Fruit fly (Drosophila melanogaster) whole organism, prepupa: Measurements from ENCODE around the gene CG5421.

Experiments used
- Blimp-1 ChIP-seq: fragments of 200-800 bp; sonication (Bioruptor generic); optimal IDR thresholded peaks from 3 replicates; lab custom pipeline; 2017; ENCODE audit warnings: missing biosample characterization, missing genetic modification characterization, mild to moderate bottlenecking, moderate library complexity, missing genetic modification reagents
- CG10669 ChIP-seq: fragments of 200-800 bp; sonication (Bioruptor generic); optimal IDR thresholded peaks from 3 replicates; lab custom pipeline; 2018; ENCODE audit warnings: missing biosample characterization, mild to moderate bottlenecking, missing genetic modification characterization, moderate library complexity
- CG1621 ChIP-seq: fragments of 200-800 bp; sonication (Bioruptor generic); optimal IDR thresholded peaks from 3 replicates; lab custom pipeline; 2018; ENCODE audit warnings: missing biosample characterization, mild to moderate bottlenecking, missing genetic modification characterization
- CG16779 ChIP-seq: fragments of 200-800 bp; sonication (Bioruptor generic); optimal IDR thresholded peaks from 3 replicates; lab custom pipeline; 2017; ENCODE audit warnings: missing biosample characterization, mild to moderate bottlenecking, missing genetic modification characterization
- CG31627 ChIP-seq: fragments of 200-800 bp; sonication (Bioruptor generic); optimal IDR thresholded peaks from 3 replicates; lab custom pipeline; 2016; ENCODE audit warnings: missing biosample characterization, missing genetic modification characterization
- CG32006 ChIP-seq: fragments of 200-800 bp; sonication (Bioruptor generic); optimal IDR thresholded peaks from 3 replicates; lab custom pipeline; 2017; ENCODE audit warnings: missing biosample characterization, mild to moderate bottlenecking, missing genetic modification characterization
- CG4318 ChIP-seq: fragments of 200-800 bp; sonication (Bioruptor generic); optimal IDR thresholded peaks from 3 replicates; lab custom pipeline; 2017; ENCODE audit warnings: missing biosample characterization, mild to moderate bottlenecking, missing genetic modification characterization
- CG6163 ChIP-seq: fragments of 200-800 bp; sonication (Bioruptor generic); IDR thresholded peaks from 3 replicates; pipeline ENCODE4 v1.3.6; 2022; ENCODE audit warnings: missing biosample characterization, missing genetic modification characterization
- CG6276 ChIP-seq: fragments of 200-800 bp; sonication (Bioruptor generic); optimal IDR thresholded peaks from 2 replicates; lab custom pipeline; 2017; ENCODE audit warnings: missing biosample characterization, mild to moderate bottlenecking, missing genetic modification characterization
- CG6808 ChIP-seq: fragments of 200-800 bp; sonication (Bioruptor generic); optimal IDR thresholded peaks from 3 replicates; lab custom pipeline; 2017; ENCODE audit warnings: missing biosample characterization, missing genetic modification characterization, mild to moderate bottlenecking, moderate library complexity, missing genetic modification reagents
- CG6854 ChIP-seq: fragments of 200-800 bp; sonication (Bioruptor generic); optimal IDR thresholded peaks from 2 replicates; lab custom pipeline; 2017; ENCODE audit warnings: missing biosample characterization, mild to moderate bottlenecking, missing genetic modification characterization
- CG7368 ChIP-seq: fragments of 200-800 bp; sonication (Bioruptor generic); optimal IDR thresholded peaks from 3 replicates; lab custom pipeline; 2016; ENCODE audit warnings: missing biosample characterization, missing genetic modification characterization
- CG9139 ChIP-seq: fragments of 200-800 bp; sonication (Bioruptor generic); optimal IDR thresholded peaks from 3 replicates; lab custom pipeline; 2017; ENCODE audit warnings: missing biosample characterization, mild to moderate bottlenecking, missing genetic modification characterization
- Eip75B ChIP-seq: fragments of 200-800 bp; sonication (Bioruptor generic); optimal IDR thresholded peaks from 3 replicates; lab custom pipeline; 2016; ENCODE audit warnings: missing biosample characterization, missing genetic modification characterization
- Eip78C ChIP-seq: fragments of 200-800 bp; sonication (Bioruptor generic); peaks from one replicate; lab custom pipeline; 2016; ENCODE audit warnings: missing biosample characterization, missing genetic modification characterization
- Eip93F ChIP-seq: fragments of 200-800 bp; sonication (Bioruptor generic); optimal IDR thresholded peaks from 2 replicates; lab custom pipeline; 2016; ENCODE audit warnings: missing biosample characterization, mild to moderate bottlenecking, missing genetic modification characterization
- Hr39 ChIP-seq: fragments of 200-800 bp; sonication (Bioruptor generic); optimal IDR thresholded peaks from 2 replicates; lab custom pipeline; 2016; ENCODE audit warnings: missing biosample characterization, missing genetic modification characterization
- Met ChIP-seq: fragments of 200-800 bp; sonication (Bioruptor generic); optimal IDR thresholded peaks from 3 replicates; lab custom pipeline; 2016; ENCODE audit warnings: missing biosample characterization, missing genetic modification characterization
- OdsH ChIP-seq: fragments of 200-800 bp; sonication (Bioruptor generic); optimal IDR thresholded peaks from 3 replicates; lab custom pipeline; 2016; ENCODE audit warnings: missing biosample characterization, missing genetic modification characterization
- Smox ChIP-seq: fragments of 200-800 bp; sonication (Bioruptor generic); optimal IDR thresholded peaks from 3 replicates; lab custom pipeline; 2016; ENCODE audit warnings: missing biosample characterization, missing genetic modification characterization
- Sox102F ChIP-seq: fragments of 200-800 bp; sonication (Bioruptor generic); optimal IDR thresholded peaks from 2 replicates; lab custom pipeline; 2016; ENCODE audit warnings: missing biosample characterization, mild to moderate bottlenecking, missing genetic modification characterization
- Sox14 ChIP-seq: fragments of 200-800 bp; sonication (Bioruptor generic); optimal IDR thresholded peaks from 3 replicates; lab custom pipeline; 2016; ENCODE audit warnings: missing biosample characterization, missing genetic modification characterization
- achi ChIP-seq: fragments of 200-800 bp; sonication (Bioruptor generic); optimal IDR thresholded peaks from 3 replicates; lab custom pipeline; 2016; ENCODE audit warnings: missing biosample characterization, missing genetic modification characterization
- acj6 ChIP-seq: fragments of 200-800 bp; sonication (Bioruptor generic); optimal IDR thresholded peaks from 3 replicates; lab custom pipeline; 2016; ENCODE audit warnings: missing biosample characterization, missing genetic modification characterization
- dsx ChIP-seq: fragments of 200-800 bp; optimal IDR thresholded peaks from 3 replicates; lab custom pipeline; 2019; ENCODE audit warnings: missing biosample characterization, mild to moderate bottlenecking, missing genetic modification characterization, moderate library complexity; ENCODE audit not compliant: poor library complexity, severe bottlenecking
- eg ChIP-seq: fragments of 200-800 bp; sonication (Bioruptor generic); IDR thresholded peaks from 3 replicates; pipeline ENCODE4 v1.3.6; 2022; ENCODE audit warnings: missing biosample characterization, missing genetic modification characterization
- esn ChIP-seq: fragments of 200-800 bp; sonication (Bioruptor generic); optimal IDR thresholded peaks from 2 replicates; lab custom pipeline; 2016; ENCODE audit warnings: missing biosample characterization, mild to moderate bottlenecking, missing genetic modification characterization, moderate library complexity
- fd85E ChIP-seq: fragments of 200-800 bp; sonication (Bioruptor generic); optimal IDR thresholded peaks from 3 replicates; lab custom pipeline; 2016; ENCODE audit warnings: missing biosample characterization, missing genetic modification characterization
- pdm3 ChIP-seq: fragments of 200-800 bp; sonication (Bioruptor generic); optimal IDR thresholded peaks from 3 replicates; lab custom pipeline; 2016; ENCODE audit warnings: missing biosample characterization, missing genetic modification characterization
- spab ChIP-seq: fragments of 200-800 bp; sonication (Bioruptor generic); optimal IDR thresholded peaks from 2 replicates; lab custom pipeline; 2017; ENCODE audit warnings: missing biosample characterization, mild to moderate bottlenecking, missing genetic modification characterization, missing genetic modification reagents
- ss ChIP-seq, 2 experiments: fragments of 200-800 bp; sonication (Bioruptor generic); optimal IDR thresholded peaks; 2 replicates in 1 of 2; 3 replicates in 1 of 2; lab custom pipeline; 2017 to 2018; ENCODE audit warnings: mild to moderate bottlenecking in 2 of 2, missing biosample characterization in 2 of 2, missing genetic modification characterization in 2 of 2, moderate library complexity in 1 of 2
- svp ChIP-seq: fragments of 200-800 bp; sonication (Bioruptor generic); peaks from one replicate; lab custom pipeline; 2016; ENCODE audit warnings: missing biosample characterization, missing genetic modification characterization
- topi ChIP-seq: fragments of 200-800 bp; sonication (Bioruptor generic); optimal IDR thresholded peaks from 3 replicates; lab custom pipeline; 2016; ENCODE audit warnings: missing biosample characterization, missing genetic modification characterization
- vri ChIP-seq: fragments of 200-800 bp; sonication (Bioruptor generic); optimal IDR thresholded peaks from 3 replicates; lab custom pipeline; 2016; ENCODE audit warnings: missing biosample characterization, mild to moderate bottlenecking, missing genetic modification characterization

The CG5421 gene

DNA sequence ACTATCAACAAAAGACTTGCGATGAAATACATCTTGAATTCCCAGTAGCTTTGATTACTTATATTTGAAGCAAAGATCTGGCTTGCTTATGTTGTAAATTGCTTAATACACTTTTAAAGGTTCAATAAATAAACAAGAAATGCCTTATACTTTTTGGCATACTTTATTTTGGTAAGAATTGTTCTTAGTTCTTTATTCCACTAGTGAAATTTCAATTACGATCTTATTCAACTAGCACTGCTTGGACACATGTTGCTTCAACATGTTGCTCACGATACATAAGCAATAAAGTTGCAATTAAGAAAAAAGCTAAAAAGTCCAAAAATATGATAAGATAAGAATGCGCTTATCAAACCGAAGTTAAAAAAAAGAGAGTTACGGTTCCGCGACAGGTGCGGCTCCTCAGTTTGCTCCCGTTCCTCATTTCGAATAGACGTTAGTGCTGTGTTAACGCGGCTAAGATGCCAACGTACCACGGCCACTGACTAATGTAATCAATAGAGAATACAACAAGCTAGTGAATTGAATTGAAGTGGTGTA lies at the start of gene CG5421, which contains the start of gene Oatp33Eb:
TSS of gene CG5421 (minus strand) at position 51 of the 540 bp plus-strand sequence.
TSS of gene Oatp33Eb (plus strand) at position 403 of the 540 bp plus-strand sequence.
- TF ChIP-seq vri (GFP tag; lab: Kevin White, UChicago) = peak; percentile 60
- no peak for TF ChIP-seq CG6276 (GFP tag; lab: Kevin White, UChicago)
- peak; percentile 19; the same call in 1 of the 3 replicates for TF ChIP-seq eg
- peak; percentile 9 for TF ChIP-seq Eip93F (GFP tag; lab: Kevin White, UChicago)
- TF ChIP-seq, all 60 proteins: peak for 3

DNA sequence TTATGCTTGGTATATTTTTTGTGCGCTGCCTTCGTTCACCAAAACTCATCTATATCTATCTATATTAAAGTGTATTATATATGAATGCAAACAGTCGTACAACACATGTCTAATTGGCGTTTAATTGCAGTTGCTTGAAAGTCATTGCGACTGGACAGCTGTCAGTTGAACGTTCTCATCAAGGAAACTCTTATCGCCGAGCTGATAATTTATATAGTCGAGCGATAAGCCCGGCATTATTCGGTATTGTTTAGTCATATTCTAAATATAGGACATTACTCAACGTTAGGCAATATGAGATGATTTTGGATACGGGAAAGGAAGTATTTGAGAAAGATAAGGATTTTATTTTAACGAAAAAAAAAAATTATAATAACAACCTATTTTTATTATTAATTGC lies 47.3 kb upstream of the CG5421 start:
- TF ChIP-seq achi (no peak), svp (GFP tag; lab: Kevin White, UChicago) (peak; percentile 45), CG4318 (no peak), Met (GFP tag; lab: Kevin White, UChicago) (no peak), vri (GFP tag; lab: Kevin White, UChicago) (peak; percentile 53), Eip93F (GFP tag; lab: Kevin White, UChicago) (peak; percentile 38), CG7368 (no peak), acj6 (no peak), ss (GFP tag; optimal IDR thresholded peaks at IDR 0.05; lab: Kevin White, UChicago) (no peak), Hr39 (GFP tag; lab: Kevin White, UChicago) (no peak), CG31627 (GFP tag; lab: Kevin White, UChicago) (no peak), CG1621 (no peak), Smox (GFP tag; lab: Kevin White, UChicago) (no peak)

DNA sequence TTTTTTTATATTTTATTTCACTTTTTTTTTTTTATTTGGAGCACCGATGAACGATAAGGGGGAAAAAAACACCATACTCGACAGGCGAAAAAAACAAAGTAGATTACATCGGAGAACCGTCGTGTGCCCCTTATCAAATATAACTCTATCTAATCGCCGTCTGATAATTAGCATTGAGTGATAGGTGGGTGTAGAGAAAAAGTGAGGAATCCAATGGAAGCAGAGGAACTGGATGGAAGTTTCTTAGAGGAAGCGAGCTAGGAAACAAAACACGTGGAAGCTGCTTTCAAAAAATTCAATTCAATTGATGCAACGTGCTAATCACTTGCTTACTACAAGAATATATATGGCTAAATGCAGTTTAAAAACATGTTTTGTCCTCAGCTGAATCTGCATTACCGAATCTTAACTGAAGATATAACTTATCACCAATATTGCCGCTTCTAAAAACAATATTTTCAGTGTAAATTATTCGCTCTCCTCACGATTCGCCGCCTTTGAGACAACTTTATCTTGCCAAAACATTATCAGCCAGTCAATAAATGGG lies 45.9 kb upstream of the CG5421 start:
- TF ChIP-seq CG9139 (no peak), Smox (GFP tag; lab: Kevin White, UChicago) (peak; percentile 3), eg (no peak; the same call in 2 of the 3 replicates), CG31627 (GFP tag; lab: Kevin White, UChicago) (peak; percentile 21), esn (no peak), fd85E (no peak), Eip78C (peak; percentile 51), Hr39 (GFP tag; lab: Kevin White, UChicago) (peak; percentile 4), Sox102F (peak; percentile 15), CG6808 (GFP tag; lab: Kevin White, UChicago) (no peak), CG6163 (GFP tag; lab: Robert Waterston, UW) (0 out of 3 replicates have a peak, but pooled peaks have one; percentile 25), vri (GFP tag; lab: Kevin White, UChicago) (peak; percentile 78), Blimp-1 (GFP tag; lab: Kevin White, UChicago) (no peak), svp (GFP tag; lab: Kevin White, UChicago) (peak; percentile 71), Sox14 (GFP tag; lab: Kevin White, UChicago) (peak; percentile 5), CG10669 (GFP tag; lab: Kevin White, UChicago) (no peak), pdm3 (GFP tag; lab: Kevin White, UChicago) (no peak), CG16779 (tag; lab: Kevin White, UChicago) (no peak), topi (no peak), CG6276 (GFP tag; lab: Kevin White, UChicago) (peak; percentile 47), OdsH (GFP tag; lab: Kevin White, UChicago) (no peak), CG32006 (GFP tag; lab: Kevin White, UChicago) (no peak), Met (GFP tag; lab: Kevin White, UChicago) (peak; percentile 25), spab (no peak), CG6854 (peak; percentile 1), Eip75B (GFP tag; lab: Kevin White, UChicago) (no peak), dsx (no peak)
